Worm (Caenorhabditis elegans) whole organism, L4/young adult: ENCODE data around the gene tsp-17.

ENCODE experiments used
- dao-5 ChIP-seq: sonication (generic microtip); optimal IDR thresholded peaks from 2 replicates; lab custom pipeline; 2016; ENCODE audit warnings: missing genotype, missing genetic modification characterization, moderate library complexity, missing compliant biosample characterization
- him-1 ChIP-seq: sonication (generic microtip); optimal IDR thresholded peaks from 2 replicates; lab custom pipeline; 2016; ENCODE audit warnings: missing genotype, missing genetic modification reagents, missing genetic modification characterization, missing compliant biosample characterization

ce11 chrX:3689802-3690201 lies 8.8 kb downstream of the tsp-17 start:
- TF ChIP-seq him-1, result no peak
- TF ChIP-seq dao-5 (tag; lab: Kevin White, UChicago), result no peak
